Worm (Caenorhabditis elegans) whole organism, L2 larva: ENCODE results near the gene mcm-10.

ENCODE experiments used
- R02D3.7 ChIP-seq: fragments of 150-350 bp; optimal IDR thresholded peaks from 2 replicates; lab custom pipeline; 2014; ENCODE audit warnings: missing biosample characterization, missing genetic modification characterization
- alr-1 ChIP-seq: fragments of 150-350 bp; optimal IDR thresholded peaks from 2 replicates; lab custom pipeline; 2014; ENCODE audit warnings: missing biosample characterization, missing genetic modification characterization
- elt-3 ChIP-seq: sonication (generic microtip); optimal IDR thresholded peaks from 2 replicates; lab custom pipeline; 2017; ENCODE audit warnings: missing biosample characterization, missing genetic modification characterization
- lsy-2 ChIP-seq, 2 experiments: fragments of 150-350 bp in 1 of 2; sonication (generic microtip) in 1 of 2; optimal IDR thresholded peaks; 2 replicates each; lab custom pipeline; 2014 to 2017; ENCODE audit warnings: missing biosample characterization in 2 of 2, missing genetic modification characterization in 2 of 2
- nhr-11 ChIP-seq: fragments of 150-350 bp; optimal IDR thresholded peaks from 2 replicates; lab custom pipeline; 2014; ENCODE audit warnings: missing biosample characterization, missing genetic modification characterization
- snpc-4 ChIP-seq: fragments of 150-350 bp; optimal IDR thresholded peaks from 2 replicates; lab custom pipeline; 2014; ENCODE audit warnings: missing biosample characterization, missing genetic modification characterization
- unc-39 ChIP-seq: fragments of 150-350 bp; optimal IDR thresholded peaks from 2 replicates; lab custom pipeline; 2014; ENCODE audit warnings: missing biosample characterization, missing genetic modification characterization
- zag-1 ChIP-seq: fragments of 150-350 bp; optimal IDR thresholded peaks from 2 replicates; lab custom pipeline; 2014; ENCODE audit warnings: missing biosample characterization, missing genetic modification characterization

DNA sequence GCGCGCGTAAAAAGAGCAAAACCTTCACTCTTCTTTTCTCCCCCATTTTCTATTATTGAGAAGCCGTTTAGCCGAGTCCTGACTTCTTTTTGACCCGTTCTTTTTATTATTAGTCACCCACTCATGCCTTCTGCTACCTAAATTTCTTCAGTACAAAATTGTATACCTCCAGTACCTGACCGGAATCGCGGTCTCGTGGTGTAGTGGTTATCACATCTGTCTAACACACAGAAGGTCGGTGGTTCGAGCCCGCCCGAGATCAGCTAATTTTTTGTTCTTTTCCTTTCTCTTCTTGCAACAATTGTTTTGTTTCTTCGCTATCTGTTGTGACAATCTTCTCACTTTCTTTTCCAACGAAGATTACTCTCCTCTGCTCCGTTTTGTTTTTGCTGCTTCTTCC, 35.5 kb downstream of the mcm-10 start:
- TF ChIP-seq zag-1 (tag; lab: Kevin White, UChicago) (no peak), nhr-11 (tag; lab: Kevin White, UChicago) (no peak), unc-39 (tag; lab: Kevin White, UChicago) (no peak), snpc-4 (no peak), lsy-2 (tag; optimal IDR thresholded peaks at IDR 0.05; lab: Kevin White, UChicago) (peak in 1 of 2 experiments; percentile 22), R02D3.7 (no peak), alr-1 (no peak), elt-3 (tag; lab: Kevin White, UChicago) (no peak)
